Worm (Caenorhabditis elegans) whole organism, L4 larva: ENCODE measurements around the gene nhr-68.

ENCODE experiments used
- ama-1 ChIP-seq: fragments of 150-350 bp; optimal IDR thresholded peaks from 2 replicates; lab custom pipeline; 2014; ENCODE audit warnings: inconsistent platforms, mixed read lengths
- fos-1 ChIP-seq: fragments of 150-350 bp; optimal IDR thresholded peaks from 2 replicates; lab custom pipeline; 2014; ENCODE audit warnings: missing biosample characterization, missing genetic modification characterization
- lin-13 ChIP-seq: fragments of 150-350 bp; optimal IDR thresholded peaks from 2 replicates; lab custom pipeline; 2014; ENCODE audit warnings: missing biosample characterization, missing genetic modification reagents, missing genetic modification characterization
- mxl-3 ChIP-seq: fragments of 200-800 bp; sonication (Bioruptor generic); optimal IDR thresholded peaks from 2 replicates; lab custom pipeline; 2018; ENCODE audit warnings: mild to moderate bottlenecking, missing genetic modification characterization, missing compliant biosample characterization
- skn-1 ChIP-seq: fragments of 150-350 bp; optimal IDR thresholded peaks from 2 replicates; lab custom pipeline; 2014; ENCODE audit warnings: missing biosample characterization, missing genetic modification characterization
- unc-39 ChIP-seq: sonication (generic microtip); optimal IDR thresholded peaks from 2 replicates; lab custom pipeline; 2017; ENCODE audit warnings: missing biosample characterization, missing genetic modification characterization
- zfp-3 ChIP-seq: fragments of 200-800 bp; sonication (Bioruptor generic); conservative IDR thresholded peaks from 2 replicates; pipeline ENCODE4 v1.3.6; 2022; ENCODE audit warnings: missing genetic modification reagents, missing genetic modification characterization, missing compliant biosample characterization

ce11 chrV:11593427-11593826 is 20.2 kb downstream of the nhr-68 start, which contains the start of gene srx-80:
- TF ChIP-seq unc-39, result no peak
- no peak for TF ChIP-seq ama-1 (lab: Kevin White, UChicago)
- no peak for TF ChIP-seq skn-1 (tag; lab: Kevin White, UChicago)
- no peak for TF ChIP-seq mxl-3 (GFP tag; lab: Kevin White, UChicago)
- TF ChIP-seq fos-1 (tag; lab: Kevin White, UChicago), result no peak
- TF ChIP-seq lin-13 (GFP tag; lab: Kevin White, UChicago), result no peak
- TF ChIP-seq zfp-3, result no peak
